Worm (Caenorhabditis elegans): ENCODE data around the gene nsph-1.1.

DNA sequence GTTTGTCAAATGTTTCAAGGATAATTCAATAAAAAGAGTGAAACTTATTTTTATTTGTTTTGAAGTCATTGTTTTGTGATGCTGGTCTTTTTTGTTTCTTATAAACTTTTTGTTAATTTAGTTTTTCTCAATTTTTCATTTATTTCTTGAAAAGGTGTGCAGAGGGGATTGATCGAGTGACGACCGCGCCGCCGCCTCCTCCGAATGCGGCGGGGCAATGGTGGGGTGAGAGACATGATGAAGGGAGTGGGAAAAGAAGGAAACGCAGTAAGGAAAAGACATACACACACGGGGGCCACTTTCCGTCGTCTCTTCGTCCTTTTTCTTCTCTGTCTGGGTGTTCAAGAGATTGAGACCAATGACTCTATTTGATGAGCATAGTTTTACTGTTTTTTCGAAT is 2.8 kb downstream of the nsph-1.1 start:
- TF ChIP-seq pes-1 (GFP tag; IDR thresholded peaks at IDR 0.05) (no peak), ceh-36 (tag; optimal IDR thresholded peaks at IDR 0.05) (no peak), ama-1 (optimal IDR thresholded peaks at IDR 0.05) (no peak), B0310.2 (tag; optimal IDR thresholded peaks at IDR 0.05) (no peak)

All from whole organism, early embryonic.